Fruit fly (Drosophila melanogaster) whole organism, adult: ENCODE results near the gene COX5BL.

ENCODE experiments used
- CG11617 ChIP-seq: fragments of 200-800 bp; sonication (Bioruptor generic); optimal IDR thresholded peaks from 2 replicates; lab custom pipeline; 2017; ENCODE audit warnings: mild to moderate bottlenecking, missing biosample characterization, missing genetic modification reagents, missing genetic modification characterization
- CG12768 ChIP-seq: fragments of 200-800 bp; sonication (Bioruptor generic); optimal IDR thresholded peaks from 2 replicates; lab custom pipeline; 2017; ENCODE audit warnings: missing biosample characterization, missing genetic modification characterization, mild to moderate bottlenecking, moderate library complexity, missing genetic modification reagents
- CG14711 ChIP-seq: fragments of 200-800 bp; sonication (Bioruptor generic); optimal IDR thresholded peaks from 2 replicates; lab custom pipeline; 2018; ENCODE audit warnings: missing biosample characterization, mild to moderate bottlenecking, missing genetic modification characterization, moderate library complexity
- CG1620 ChIP-seq: fragments of 200-800 bp; sonication (Bioruptor generic); optimal IDR thresholded peaks from 2 replicates; lab custom pipeline; 2016; ENCODE audit warnings: missing biosample characterization, missing genetic modification characterization
- CG33017 ChIP-seq: fragments of 200-800 bp; sonication (Bioruptor generic); optimal IDR thresholded peaks from 2 replicates; lab custom pipeline; 2018; ENCODE audit warnings: missing biosample characterization, mild to moderate bottlenecking, missing genetic modification characterization, moderate library complexity
- CG5204 ChIP-seq: fragments of 200-800 bp; sonication (Bioruptor generic); optimal IDR thresholded peaks from 2 replicates; lab custom pipeline; 2016; ENCODE audit warnings: missing biosample characterization, missing genetic modification characterization
- CG7045 ChIP-seq: fragments of 200-800 bp; sonication (Bioruptor generic); optimal IDR thresholded peaks from 2 replicates; lab custom pipeline; 2017; ENCODE audit warnings: missing biosample characterization, mild to moderate bottlenecking, missing genetic modification characterization
- CG7101 ChIP-seq: fragments of 200-800 bp; sonication (Bioruptor generic); optimal IDR thresholded peaks from 2 replicates; lab custom pipeline; 2018; ENCODE audit warnings: missing biosample characterization, mild to moderate bottlenecking, missing genetic modification characterization, moderate library complexity
- Clk ChIP-seq: fragments of 200-800 bp; sonication (Bioruptor generic); optimal IDR thresholded peaks from 2 replicates; lab custom pipeline; 2017; ENCODE audit warnings: missing biosample characterization, missing genetic modification characterization
- Crg-1 ChIP-seq: fragments of 200-800 bp; sonication (Bioruptor generic); optimal IDR thresholded peaks from 2 replicates; lab custom pipeline; 2016; ENCODE audit warnings: missing biosample characterization, missing genetic modification characterization
- Hr96 ChIP-seq: fragments of 200-800 bp; sonication (Bioruptor generic); optimal IDR thresholded peaks from 2 replicates; lab custom pipeline; 2016; ENCODE audit warnings: missing biosample characterization, missing genetic modification characterization
- Mnt ChIP-seq: fragments of 200-800 bp; sonication (Bioruptor generic); optimal IDR thresholded peaks from 2 replicates; lab custom pipeline; 2016; ENCODE audit warnings: missing biosample characterization, mild to moderate bottlenecking, missing genetic modification characterization
- bab1 ChIP-seq: fragments of 200-800 bp; sonication (Bioruptor generic); optimal IDR thresholded peaks from 3 replicates; lab custom pipeline; 2019; ENCODE audit warnings: missing biosample characterization, mild to moderate bottlenecking, missing genetic modification characterization, moderate library complexity
- cic ChIP-seq: fragments of 200-800 bp; sonication (Bioruptor generic); optimal IDR thresholded peaks from 2 replicates; lab custom pipeline; 2017; ENCODE audit warnings: missing biosample characterization, mild to moderate bottlenecking, missing genetic modification characterization, moderate library complexity
- cnc ChIP-seq, 2 experiments: fragments of >200 bp; optimal IDR thresholded peaks; 2 replicates each; lab custom pipeline; 2017
- kay ChIP-seq: fragments of 200-800 bp; sonication (Bioruptor generic); peaks from one replicate; lab custom pipeline; 2016; ENCODE audit warnings: missing biosample characterization, missing genetic modification characterization, borderline replicate concordance
- ovo ChIP-seq: fragments of 200-800 bp; sonication (Bioruptor generic); optimal IDR thresholded peaks from 2 replicates; lab custom pipeline; 2016; ENCODE audit warnings: missing biosample characterization, missing genetic modification characterization
- pad ChIP-seq: fragments of 200-800 bp; sonication (Bioruptor generic); optimal IDR thresholded peaks from 3 replicates; lab custom pipeline; 2017; ENCODE audit warnings: missing biosample characterization, missing genetic modification characterization, mild to moderate bottlenecking, moderate library complexity, missing genetic modification reagents
- tj ChIP-seq: fragments of 200-800 bp; sonication (Bioruptor generic); optimal IDR thresholded peaks from 3 replicates; lab custom pipeline; 2017; ENCODE audit warnings: missing biosample characterization, mild to moderate bottlenecking, missing genetic modification characterization, moderate library complexity
- toe ChIP-seq: fragments of 200-800 bp; sonication (Bioruptor generic); optimal IDR thresholded peaks from 2 replicates; lab custom pipeline; 2016; ENCODE audit warnings: missing biosample characterization, missing genetic modification characterization

Gene COX5BL

DNA sequence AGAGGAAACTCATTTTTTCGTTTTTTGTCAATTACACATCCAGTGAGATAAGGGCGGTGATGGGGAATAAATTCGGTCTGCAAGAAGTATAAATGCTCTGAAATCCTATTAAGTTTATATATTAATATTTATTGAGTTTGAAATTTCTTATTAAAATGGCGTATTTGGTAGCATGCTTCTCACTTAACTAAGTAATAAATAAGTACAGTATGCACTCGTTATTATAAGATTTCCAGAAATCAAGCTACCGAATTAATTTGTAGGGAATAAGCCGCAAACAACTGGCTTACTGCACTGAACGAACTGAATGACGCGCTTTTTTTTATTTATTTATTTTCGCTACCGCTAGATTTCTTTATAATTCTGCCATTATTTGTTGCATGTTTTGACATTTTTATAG lies 7.8 kb upstream of the COX5BL start:
- TF ChIP-seq CG33017 (tag; lab: Kevin White, UChicago) (no peak), kay (GFP tag; lab: Kevin White, UChicago) (no peak), CG7045 (GFP tag; lab: Kevin White, UChicago) (no peak), CG7101 (tag; lab: Kevin White, UChicago) (no peak), bab1 (GFP tag; lab: Kevin White, UChicago) (no peak), CG1620 (GFP tag; lab: Kevin White, UChicago) (no peak), Mnt (no peak), cnc (optimal IDR thresholded peaks at IDR 0.05; lab: Kevin White, UChicago) (no peak), CG12768 (GFP tag; lab: Kevin White, UChicago) (no peak), tj (no peak), CG11617 (GFP tag; lab: Kevin White, UChicago) (no peak), Crg-1 (GFP tag; lab: Kevin White, UChicago) (no peak), toe (no peak)

dm6 chr2L:6552345-6552744 lies 6.9 kb upstream of the COX5BL start:
- TF ChIP-seq toe = no peak
- TF ChIP-seq CG1620 (GFP tag; lab: Kevin White, UChicago) = no peak
- TF ChIP-seq Clk (GFP tag; lab: Kevin White, UChicago) = no peak
- no peak for TF ChIP-seq pad (GFP tag; lab: Kevin White, UChicago)
- no peak for TF ChIP-seq bab1 (GFP tag; lab: Kevin White, UChicago)
- TF ChIP-seq Hr96 (GFP tag; lab: Kevin White, UChicago) = no peak
- TF ChIP-seq cic (GFP tag; lab: Kevin White, UChicago) = no peak
- TF ChIP-seq cnc (optimal IDR thresholded peaks at IDR 0.05; lab: Kevin White, UChicago) = no peak
- TF ChIP-seq CG7101 (tag; lab: Kevin White, UChicago) = no peak
- no peak for TF ChIP-seq Mnt
- no peak for TF ChIP-seq tj
- no peak for TF ChIP-seq CG7045 (GFP tag; lab: Kevin White, UChicago)
- TF ChIP-seq CG5204 (GFP tag; lab: Kevin White, UChicago) = no peak
- TF ChIP-seq CG11617 (GFP tag; lab: Kevin White, UChicago) = no peak
- no peak for TF ChIP-seq CG14711 (tag; lab: Kevin White, UChicago)
- no peak for TF ChIP-seq CG33017 (tag; lab: Kevin White, UChicago)
- TF ChIP-seq kay (GFP tag; lab: Kevin White, UChicago) = no peak
- no peak for TF ChIP-seq CG12768 (GFP tag; lab: Kevin White, UChicago)
- TF ChIP-seq ovo (GFP tag; lab: Kevin White, UChicago) = no peak
- TF ChIP-seq Crg-1 (GFP tag; lab: Kevin White, UChicago) = no peak

- TF ChIP-seq CG7101 (tag; lab: Kevin White, UChicago) (no peak), ovo (GFP tag; lab: Kevin White, UChicago) (no peak), tj (no peak), Mnt (no peak), CG1620 (GFP tag; lab: Kevin White, UChicago) (no peak), Crg-1 (GFP tag; lab: Kevin White, UChicago) (no peak), Clk (GFP tag; lab: Kevin White, UChicago) (no peak), CG12768 (GFP tag; lab: Kevin White, UChicago) (no peak), cic (GFP tag; lab: Kevin White, UChicago) (no peak)
Measured at dm6 chr2L:6553041-6553796, 6.0 kb upstream of the COX5BL start.

dm6 chr2L:6553797-6554188 lies 5.4 kb upstream of the COX5BL start:
- TF ChIP-seq CG33017 (tag; lab: Kevin White, UChicago) (no peak), cnc (optimal IDR thresholded peaks at IDR 0.05; lab: Kevin White, UChicago) (no peak), CG7045 (GFP tag; lab: Kevin White, UChicago) (no peak), pad (GFP tag; lab: Kevin White, UChicago) (no peak), Mnt (no peak), CG1620 (GFP tag; lab: Kevin White, UChicago) (no peak), ovo (GFP tag; lab: Kevin White, UChicago) (no peak), tj (no peak), cic (GFP tag; lab: Kevin White, UChicago) (no peak)

- TF ChIP-seq CG12768 (GFP tag; lab: Kevin White, UChicago) (peak; percentile 60), Hr96 (GFP tag; lab: Kevin White, UChicago) (peak; percentile 78), bab1 (GFP tag; lab: Kevin White, UChicago) (peak; percentile 71), CG14711 (tag; lab: Kevin White, UChicago) (peak; percentile 49), CG7045 (GFP tag; lab: Kevin White, UChicago) (peak; percentile 48), Clk (GFP tag; lab: Kevin White, UChicago) (peak; percentile 50), CG7101 (tag; lab: Kevin White, UChicago) (peak; percentile 13), CG5204 (GFP tag; lab: Kevin White, UChicago) (peak; percentile 21), toe (peak; percentile 78), CG1620 (GFP tag; lab: Kevin White, UChicago) (peak; percentile 83), CG11617 (GFP tag; lab: Kevin White, UChicago) (no peak), pad (GFP tag; lab: Kevin White, UChicago) (peak; percentile 73), kay (GFP tag; lab: Kevin White, UChicago) (no peak), cnc (optimal IDR thresholded peaks at IDR 0.05; lab: Kevin White, UChicago) (no peak), Crg-1 (GFP tag; lab: Kevin White, UChicago) (no peak)
Measured at dm6 chr2L:6557429-6558384, 1.5 kb upstream of the COX5BL start, which contains the start of the genes IFT52 and COX5B. Gene IFT52 (minus strand): TSS chr2L:6557502. Gene COX5B (plus strand): TSS chr2L:6557800.
